Fruit fly (Drosophila melanogaster) Kc167 (cell line): ENCODE measurements around the gene RpS21.

ENCODE experiments used
- h ChIP-seq: fragments of >200 bp; optimal IDR thresholded peaks from 3 replicates; lab custom pipeline; 2018; ENCODE audit warnings: missing external identifiers
- insv ChIP-seq: fragments of >200 bp; optimal IDR thresholded peaks from 3 replicates; lab custom pipeline; 2018; ENCODE audit warnings: missing external identifiers
- psq ChIP-seq: fragments of >200 bp; optimal IDR thresholded peaks from 2 replicates; lab custom pipeline; 2017; ENCODE audit warnings: missing external identifiers
- ttk ChIP-seq: sonication (Bioruptor generic); optimal IDR thresholded peaks from 2 replicates; lab custom pipeline; 2017; ENCODE audit warnings: missing external identifiers

- no peak for TF ChIP-seq ttk (lab: Kevin White, UChicago)
- no peak for TF ChIP-seq h (lab: Kevin White, UChicago)
- no peak for TF ChIP-seq psq (lab: Kevin White, UChicago)
- no peak for TF ChIP-seq insv (lab: Kevin White, UChicago)
Measured at dm6 chr2L:2847112-2847682, 8.7 kb upstream of the RpS21 start, which contains the start of the genes CG3117 and CG2983.
